Fruit fly (Drosophila melanogaster) whole organism, embryonic: ENCODE data around the gene CG43251.

ENCODE experiments used
- Atf3 ChIP-seq: fragments of 200-800 bp; sonication (Bioruptor generic); optimal IDR thresholded peaks from 3 replicates; lab custom pipeline; 2016; ENCODE audit warnings: missing biosample characterization, missing genetic modification characterization
- CG1024 ChIP-seq: fragments of 200-800 bp; sonication (Bioruptor generic); IDR thresholded peaks from 2 replicates; pipeline ENCODE4 v1.3.6; 2022; ENCODE audit warnings: missing biosample characterization, missing genetic modification characterization
- CG10366 ChIP-seq: fragments of 200-800 bp; sonication (Bioruptor generic); IDR thresholded peaks from 2 replicates; pipeline ENCODE4 v1.3.6; 2022; ENCODE audit warnings: missing biosample characterization, missing genetic modification characterization
- CG10431 ChIP-seq: fragments of 200-800 bp; sonication (Bioruptor generic); optimal IDR thresholded peaks from 3 replicates; lab custom pipeline; 2018; ENCODE audit warnings: missing biosample characterization, mild to moderate bottlenecking, missing genetic modification characterization
- CG11504 ChIP-seq: fragments of 200-800 bp; sonication (Bioruptor generic); optimal IDR thresholded peaks from 3 replicates; lab custom pipeline; 2019; ENCODE audit warnings: missing biosample characterization, mild to moderate bottlenecking, missing genetic modification characterization, moderate library complexity
- CG11560 ChIP-seq: fragments of 200-800 bp; sonication (Bioruptor generic); IDR thresholded peaks from 3 replicates; pipeline ENCODE4 v1.3.6; 2022; ENCODE audit warnings: missing biosample characterization, missing genetic modification characterization
- CG17186 ChIP-seq: fragments of 200-800 bp; sonication (Bioruptor generic); optimal IDR thresholded peaks from 3 replicates; lab custom pipeline; 2017; ENCODE audit warnings: missing biosample characterization, missing genetic modification reagents, missing genetic modification characterization
- CG17802 ChIP-seq: fragments of 200-800 bp; sonication (Bioruptor generic); optimal IDR thresholded peaks from 2 replicates; lab custom pipeline; 2018; ENCODE audit warnings: missing biosample characterization, mild to moderate bottlenecking, missing genetic modification characterization, moderate library complexity
- CG1792 ChIP-seq: fragments of 200-800 bp; sonication (Bioruptor generic); optimal IDR thresholded peaks from 2 replicates; lab custom pipeline; 2016; ENCODE audit warnings: missing biosample characterization, missing genetic modification characterization
- CG2116 ChIP-seq: fragments of 200-800 bp; sonication (Bioruptor generic); optimal IDR thresholded peaks from 3 replicates; lab custom pipeline; 2018; ENCODE audit warnings: missing biosample characterization, mild to moderate bottlenecking, missing genetic modification characterization
- CG30020 ChIP-seq: fragments of 200-800 bp; optimal IDR thresholded peaks from 2 replicates; lab custom pipeline; 2019; ENCODE audit warnings: missing biosample characterization, mild to moderate bottlenecking, missing genetic modification characterization, moderate library complexity
- CG31441 ChIP-seq: fragments of 200-800 bp; sonication (Bioruptor generic); IDR thresholded peaks from 2 replicates; pipeline ENCODE4 v1.3.6; 2022; ENCODE audit warnings: missing biosample characterization, missing genetic modification characterization
- CG34376 ChIP-seq: fragments of 200-800 bp; sonication (Bioruptor generic); optimal IDR thresholded peaks from 2 replicates; lab custom pipeline; 2018; ENCODE audit warnings: missing biosample characterization, mild to moderate bottlenecking, missing genetic modification characterization
- CG6683 ChIP-seq: fragments of 200-800 bp; sonication (Bioruptor generic); optimal IDR thresholded peaks from 2 replicates; lab custom pipeline; 2017; ENCODE audit warnings: missing biosample characterization, mild to moderate bottlenecking, missing genetic modification characterization, missing genetic modification reagents
- CG6854 ChIP-seq: fragments of 200-800 bp; sonication (Bioruptor generic); optimal IDR thresholded peaks from 3 replicates; lab custom pipeline; 2017; ENCODE audit warnings: missing biosample characterization, mild to moderate bottlenecking, missing genetic modification characterization
- CrebB ChIP-seq: fragments of 200-800 bp; sonication (Bioruptor generic); optimal IDR thresholded peaks from 3 replicates; lab custom pipeline; 2018; ENCODE audit warnings: missing biosample characterization, mild to moderate bottlenecking, missing genetic modification characterization
- D ChIP-seq, 2 experiments: fragments of 200-800 bp in 1 of 2; fragments of >200 bp in 1 of 2; sonication (Bioruptor generic) in 1 of 2; optimal IDR thresholded peaks; 2 replicates in 1 of 2; 3 replicates in 1 of 2; lab custom pipeline; 2017; ENCODE audit warnings: mild to moderate bottlenecking in 1 of 2, missing biosample characterization in 1 of 2, missing genetic modification characterization in 1 of 2, missing genetic modification reagents in 1 of 2
- D19A ChIP-seq: fragments of 200-800 bp; optimal IDR thresholded peaks from 3 replicates; lab custom pipeline; 2019; ENCODE audit warnings: missing biosample characterization, mild to moderate bottlenecking, missing genetic modification characterization, moderate library complexity
- Dp ChIP-seq: fragments of 200-800 bp; sonication (Bioruptor generic); optimal IDR thresholded peaks from 2 replicates; lab custom pipeline; 2018; ENCODE audit warnings: missing biosample characterization, mild to moderate bottlenecking, missing genetic modification characterization, moderate library complexity
- E2f1 ChIP-seq: fragments of 200-800 bp; sonication (Bioruptor generic); IDR thresholded peaks from 2 replicates; pipeline ENCODE4 v1.3.6; 2022; ENCODE audit warnings: missing biosample characterization, missing genetic modification characterization
- E2f2 ChIP-seq: fragments of 200-800 bp; sonication (Bioruptor generic); IDR thresholded peaks from 2 replicates; pipeline ENCODE4 v1.3.6; 2022; ENCODE audit warnings: missing biosample characterization, missing genetic modification characterization
- Hmx ChIP-seq: fragments of 200-800 bp; sonication (Bioruptor generic); optimal IDR thresholded peaks from 2 replicates; lab custom pipeline; 2016; ENCODE audit warnings: missing biosample characterization, missing genetic modification characterization
- Hr39 ChIP-seq: fragments of >200 bp; optimal IDR thresholded peaks from 2 replicates; lab custom pipeline; 2017
- MTF-1 ChIP-seq: fragments of 200-800 bp; sonication (Bioruptor generic); optimal IDR thresholded peaks from 2 replicates; lab custom pipeline; 2018; ENCODE audit warnings: missing biosample characterization, mild to moderate bottlenecking, missing genetic modification characterization, borderline replicate concordance
- NC2β ChIP-seq: fragments of 200-800 bp; sonication (Bioruptor generic); optimal IDR thresholded peaks from 2 replicates; lab custom pipeline; 2016; ENCODE audit warnings: missing biosample characterization, missing genetic modification characterization
- Neu2 ChIP-seq: fragments of 200-800 bp; sonication (Bioruptor generic); optimal IDR thresholded peaks from 3 replicates; lab custom pipeline; 2016; ENCODE audit warnings: missing biosample characterization, missing genetic modification characterization, borderline replicate concordance
- Nf-YC ChIP-seq: fragments of 200-800 bp; optimal IDR thresholded peaks from 3 replicates; lab custom pipeline; 2019; ENCODE audit warnings: missing biosample characterization, mild to moderate bottlenecking, missing genetic modification characterization, moderate library complexity
- Oaz ChIP-seq: fragments of 200-800 bp; sonication (Bioruptor generic); IDR thresholded peaks from 2 replicates; pipeline ENCODE4 v1.3.6; 2022; ENCODE audit warnings: missing biosample characterization, missing genetic modification characterization
- Ptx1 ChIP-seq: fragments of 200-800 bp; sonication (Bioruptor generic); IDR thresholded peaks from 2 replicates; pipeline ENCODE4 v1.3.6; 2022; ENCODE audit warnings: missing biosample characterization, missing genetic modification characterization
- Ssrp ChIP-seq: fragments of 200-800 bp; sonication (Bioruptor generic); optimal IDR thresholded peaks from 2 replicates; lab custom pipeline; 2018; ENCODE audit warnings: missing biosample characterization, mild to moderate bottlenecking, missing genetic modification characterization, moderate library complexity
- Taf1 ChIP-seq: fragments of 200-800 bp; sonication (Bioruptor generic); IDR thresholded peaks from 2 replicates; pipeline ENCODE4 v1.3.6; 2022; ENCODE audit warnings: missing biosample characterization, missing genetic modification characterization
- amos ChIP-seq: fragments of 200-800 bp; sonication (Bioruptor generic); IDR thresholded peaks from 2 replicates; pipeline ENCODE4 v1.3.6; 2022; ENCODE audit warnings: missing biosample characterization, missing genetic modification characterization; ENCODE audit not compliant: partially characterized antibody
- ato ChIP-seq: fragments of 200-800 bp; sonication (Bioruptor generic); IDR thresholded peaks from 2 replicates; pipeline ENCODE4 v1.3.6; 2022; ENCODE audit warnings: missing biosample characterization, missing genetic modification characterization; ENCODE audit not compliant: partially characterized antibody
- bbx ChIP-seq: fragments of 200-800 bp; sonication (Bioruptor generic); IDR thresholded peaks from 2 replicates; pipeline ENCODE4 v1.3.6; 2022; ENCODE audit warnings: missing biosample characterization, missing genetic modification characterization; ENCODE audit not compliant: partially characterized antibody
- cato ChIP-seq: fragments of 200-800 bp; sonication (Bioruptor generic); optimal IDR thresholded peaks from 2 replicates; lab custom pipeline; 2016; ENCODE audit warnings: missing biosample characterization, missing genetic modification characterization, borderline replicate concordance
- dimm ChIP-seq: fragments of 200-800 bp; sonication (Bioruptor generic); IDR thresholded peaks from 2 replicates; pipeline ENCODE4 v1.3.6; 2022; ENCODE audit warnings: missing biosample characterization, missing genetic modification characterization
- disco-r ChIP-seq: fragments of 200-800 bp; sonication (Bioruptor generic); optimal IDR thresholded peaks from 2 replicates; lab custom pipeline; 2016; ENCODE audit warnings: missing biosample characterization, missing genetic modification characterization
- eve ChIP-seq, 2 experiments: fragments of >200 bp; optimal IDR thresholded peaks; 2 replicates each; lab custom pipeline; 2017; ENCODE audit warnings: missing biosample characterization in 2 of 2, missing genetic modification characterization in 2 of 2
- grau ChIP-seq: fragments of 200-800 bp; optimal IDR thresholded peaks from 3 replicates; lab custom pipeline; 2019; ENCODE audit warnings: missing biosample characterization, mild to moderate bottlenecking, missing genetic modification characterization, moderate library complexity
- lmd ChIP-seq: fragments of 200-800 bp; sonication (Bioruptor generic); IDR thresholded peaks from 2 replicates; pipeline ENCODE4 v1.3.6; 2022; ENCODE audit warnings: missing biosample characterization, missing genetic modification characterization
- mld ChIP-seq: fragments of 200-800 bp; sonication (Bioruptor generic); IDR thresholded peaks from 3 replicates; pipeline ENCODE4 v1.3.6; 2022; ENCODE audit warnings: missing biosample characterization, missing genetic modification characterization; ENCODE audit not compliant: partially characterized antibody
- odd ChIP-seq: fragments of 200-800 bp; sonication (Bioruptor generic); optimal IDR thresholded peaks from 2 replicates; lab custom pipeline; 2017; ENCODE audit warnings: missing biosample characterization, mild to moderate bottlenecking, missing genetic modification characterization
- ro ChIP-seq: fragments of 200-800 bp; sonication (Bioruptor generic); IDR thresholded peaks from 2 replicates; pipeline ENCODE4 v1.3.6; 2022; ENCODE audit warnings: missing biosample characterization, missing genetic modification characterization
- scrt ChIP-seq: fragments of 200-800 bp; sonication (Bioruptor generic); optimal IDR thresholded peaks from 2 replicates; lab custom pipeline; 2018; ENCODE audit warnings: missing biosample characterization, mild to moderate bottlenecking, missing genetic modification characterization, moderate library complexity
- sima ChIP-seq: fragments of 200-800 bp; sonication (Bioruptor generic); optimal IDR thresholded peaks from 2 replicates; lab custom pipeline; 2016; ENCODE audit warnings: missing biosample characterization, missing genetic modification characterization
- so ChIP-seq: fragments of 200-800 bp; sonication (Bioruptor generic); IDR thresholded peaks from 3 replicates; pipeline ENCODE4 v1.3.6; 2022; ENCODE audit warnings: missing biosample characterization, missing genetic modification characterization
- sug ChIP-seq: fragments of 200-800 bp; optimal IDR thresholded peaks from 2 replicates; lab custom pipeline; 2019; ENCODE audit warnings: missing biosample characterization, mild to moderate bottlenecking, missing genetic modification characterization, moderate library complexity
- ttk ChIP-seq: fragments of 200-800 bp; sonication (Bioruptor generic); IDR thresholded peaks from 2 replicates; pipeline ENCODE4 v2.1.2; 2022; ENCODE audit warnings: missing biosample characterization, missing genetic modification characterization
- twi ChIP-seq: fragments of 200-800 bp; optimal IDR thresholded peaks from 2 replicates; lab custom pipeline; 2019; ENCODE audit warnings: missing biosample characterization, mild to moderate bottlenecking, missing genetic modification characterization, moderate library complexity

The CG43251 gene

DNA sequence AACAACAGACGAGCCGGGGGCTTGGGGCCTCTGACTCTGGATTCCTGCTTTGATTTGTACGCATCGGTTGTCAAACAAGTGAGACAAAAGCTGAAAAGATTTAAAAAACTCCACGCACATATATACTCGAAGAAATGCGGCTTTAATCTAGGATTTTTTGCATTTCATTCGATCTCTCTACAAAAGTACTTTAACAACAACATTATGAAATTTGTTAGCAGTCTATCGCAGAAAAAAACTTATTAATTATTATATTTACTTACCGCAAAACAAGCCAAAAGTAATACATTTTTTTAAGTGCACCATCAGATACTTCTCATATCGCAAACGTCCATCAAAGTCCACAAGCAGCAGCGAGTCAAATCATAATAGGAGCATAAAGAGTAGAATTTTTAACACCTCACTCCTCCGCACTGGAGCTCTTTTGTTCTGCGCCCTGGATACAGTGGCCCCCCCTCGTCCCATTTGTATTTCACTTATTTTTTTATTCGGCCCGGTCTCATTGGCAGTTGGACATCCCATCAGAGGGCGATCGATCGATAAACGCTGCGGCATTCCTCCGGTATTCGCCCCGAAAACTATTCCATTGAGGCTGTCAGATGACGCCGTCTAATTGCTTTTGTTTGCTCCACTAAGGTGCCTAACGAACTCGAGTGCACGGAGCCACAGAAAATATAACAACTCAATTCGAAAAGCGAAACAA, 48.1 kb upstream of the CG43251 start (continued):
- no peak for TF ChIP-seq CG11560 (tag; lab: Robert Waterston, UW)
- no peak for TF ChIP-seq sug (tag; lab: Kevin White, UChicago)
- no peak for TF ChIP-seq CG1792 (GFP tag; lab: Kevin White, UChicago)
- TF ChIP-seq scrt = no peak
- no peak for TF ChIP-seq MTF-1 (GFP tag; lab: Kevin White, UChicago)
- peak; percentile 51 for TF ChIP-seq D19A (tag; lab: Kevin White, UChicago)
- 0 out of 2 replicates have a peak, but pooled peaks have one; percentile 22 for TF ChIP-seq ttk
- TF ChIP-seq twi (tag; lab: Kevin White, UChicago) = no peak
- no peak for TF ChIP-seq CG10431 (GFP tag; lab: Kevin White, UChicago)
- TF ChIP-seq Ptx1 (GFP tag; lab: Robert Waterston, UW) = peak; percentile 55; the same call in 1 of the 2 replicates
- TF ChIP-seq CG30020 (tag; lab: Kevin White, UChicago) = no peak
- no peak; the same call in 1 of the 2 replicates for TF ChIP-seq CG10366
- TF ChIP-seq Ssrp (tag; lab: Kevin White, UChicago) = peak; percentile 36
- peak; percentile 41 for TF ChIP-seq grau (tag; lab: Kevin White, UChicago)
- TF ChIP-seq CG6854 (GFP tag; lab: Kevin White, UChicago) = no peak
- TF ChIP-seq Taf1 (GFP tag; lab: Robert Waterston, UW) = no peak
- no peak for TF ChIP-seq Neu2 (GFP tag; lab: Kevin White, UChicago)
- TF ChIP-seq Oaz (GFP tag; lab: Robert Waterston, UW) = no peak
- no peak for TF ChIP-seq Dp (GFP tag; lab: Kevin White, UChicago)
- TF ChIP-seq cato = no peak
- no peak for TF ChIP-seq odd
- TF ChIP-seq Atf3 (GFP tag; lab: Kevin White, UChicago) = no peak
- TF ChIP-seq CG17802 = no peak
- no peak for TF ChIP-seq CG2116 (GFP tag; lab: Kevin White, UChicago)
- no peak for TF ChIP-seq CG6683 (GFP tag; lab: Kevin White, UChicago)
- TF ChIP-seq disco-r = no peak
- peak; percentile 31; the same call in 1 of the 2 replicates for TF ChIP-seq CG1024 (GFP tag; lab: Robert Waterston, UW)
- TF ChIP-seq so (GFP tag; lab: Robert Waterston, UW) = no peak
- TF ChIP-seq sima (GFP tag; lab: Kevin White, UChicago) = no peak
- no peak for TF ChIP-seq ato (GFP tag; lab: Robert Waterston, UW)
- no peak for TF ChIP-seq mld (GFP tag; lab: Robert Waterston, UW)
- TF ChIP-seq CrebB (tag; lab: Kevin White, UChicago) = no peak
- no peak for TF ChIP-seq CG34376 (GFP tag; lab: Kevin White, UChicago)
- TF ChIP-seq eve (GFP tag; optimal IDR thresholded peaks at IDR 0.05; lab: Kevin White, UChicago) = peak in 1 of 2 experiments; percentile 64
- no peak for TF ChIP-seq D (optimal IDR thresholded peaks at IDR 0.05; lab: Kevin White, UChicago)
- TF ChIP-seq D (GFP tag; optimal IDR thresholded peaks at IDR 0.05; lab: Kevin White, UChicago) = peak; percentile 36
- TF ChIP-seq NC2β (GFP tag; lab: Kevin White, UChicago) = no peak
- TF ChIP-seq CG31441 (GFP tag; lab: Robert Waterston, UW) = peak; percentile 67
- TF ChIP-seq Hmx (GFP tag; lab: Kevin White, UChicago) = no peak
- no peak for TF ChIP-seq CG17186 (GFP tag; lab: Kevin White, UChicago)
- no peak for TF ChIP-seq amos (GFP tag; lab: Robert Waterston, UW)
- TF ChIP-seq dimm (GFP tag; lab: Robert Waterston, UW) = no peak
- no peak for TF ChIP-seq Hr39
- TF ChIP-seq E2f2 = no peak; the same call in 1 of the 2 replicates
- no peak for TF ChIP-seq Nf-YC
- peak; percentile 63 for TF ChIP-seq CG11504
- 0 out of 2 replicates have a peak, but pooled peaks have one; percentile 37 for TF ChIP-seq E2f1 (GFP tag; lab: Robert Waterston, UW)
- TF ChIP-seq bbx = no peak
- peak; percentile 29; the same call in 1 of the 2 replicates for TF ChIP-seq lmd (GFP tag; lab: Robert Waterston, UW)
- TF ChIP-seq ro (GFP tag; lab: Robert Waterston, UW) = no peak
